Worm (Caenorhabditis elegans) whole organism, L4 larva: ENCODE measurements around the gene ZC477.3.

ENCODE experiments used
- ceh-82 ChIP-seq: sonication (generic microtip); optimal IDR thresholded peaks from 2 replicates; lab custom pipeline; 2017; ENCODE audit warnings: missing biosample characterization, missing genetic modification characterization
- dmd-8 ChIP-seq: fragments of 200-800 bp; sonication (Bioruptor generic); IDR thresholded peaks from 2 replicates; pipeline ENCODE4 v1.3.6; 2022; ENCODE audit warnings: missing genetic modification characterization, missing compliant biosample characterization
- dve-1 ChIP-seq: sonication (generic microtip); optimal IDR thresholded peaks from 2 replicates; lab custom pipeline; 2017; ENCODE audit warnings: antibody characterized with exemption, mild to moderate bottlenecking, missing genetic modification characterization, missing compliant biosample characterization; ENCODE audit not compliant: insufficient read depth
- nhr-237 ChIP-seq: sonication (generic microtip); optimal IDR thresholded peaks from 2 replicates; lab custom pipeline; 2017; ENCODE audit warnings: missing biosample characterization, missing genetic modification characterization

DNA sequence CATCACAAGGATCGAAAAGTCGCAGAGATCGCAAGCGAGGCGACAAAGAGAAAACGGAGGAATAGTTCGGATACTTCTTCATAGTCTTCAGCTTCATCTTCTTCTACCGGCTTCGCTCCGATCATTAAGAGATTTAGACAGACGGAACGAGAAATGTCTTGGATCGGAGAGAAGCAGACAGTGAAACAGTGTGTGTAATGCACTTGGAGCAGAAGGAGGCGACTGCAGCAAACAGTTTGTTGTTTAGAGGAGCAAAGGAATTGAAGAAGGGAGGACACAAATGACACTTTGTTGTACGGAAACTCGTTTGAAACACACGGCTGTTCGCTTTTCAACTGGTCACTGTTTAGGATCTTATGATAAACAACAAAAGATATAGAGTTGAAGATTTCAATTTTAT is 3.9 kb upstream of the ZC477.3 start:
- no peak for TF ChIP-seq dve-1 (tag; lab: Kevin White, UChicago)
- no peak for TF ChIP-seq dmd-8 (GFP tag; lab: Robert Waterston, UW)
- TF ChIP-seq ceh-82 = no peak
- TF ChIP-seq nhr-237 (tag; lab: Kevin White, UChicago) = no peak
